Worm (Caenorhabditis elegans): ENCODE results near the gene srh-1.

- TF ChIP-seq Y48G9A.11 (GFP tag; IDR thresholded peaks at IDR 0.05) = no peak
- TF ChIP-seq ama-1 (optimal IDR thresholded peaks at IDR 0.05) = peak; percentile 11
These were observed 46.8 kb downstream of the srh-1 start for ce11 chrV:11532535-11532853.

All from whole organism, L4 larva.